Worm (Caenorhabditis elegans) whole organism, early embryonic: ENCODE results near the gene nlp-3.

Source experiments
- B0310.2 ChIP-seq: sonication (generic microtip); optimal IDR thresholded peaks from 2 replicates; lab custom pipeline; 2016; ENCODE audit warnings: mild to moderate bottlenecking, missing genetic modification characterization, missing compliant biosample characterization
- F13C5.2 ChIP-seq: sonication (generic microtip); optimal IDR thresholded peaks from 2 replicates; lab custom pipeline; 2017; ENCODE audit warnings: mild to moderate bottlenecking, missing genetic modification characterization, inconsistent platforms, missing compliant biosample characterization
- aly-1 ChIP-seq: sonication (generic microtip); optimal IDR thresholded peaks from 2 replicates; lab custom pipeline; 2016; ENCODE audit warnings: missing genetic modification characterization, missing compliant biosample characterization
- ama-1 ChIP-seq: fragments of 150-350 bp; optimal IDR thresholded peaks from 2 replicates; lab custom pipeline; 2014
- ceh-13 ChIP-seq: fragments of 200-800 bp; sonication (Bioruptor generic); optimal IDR thresholded peaks from 2 replicates; lab custom pipeline; 2018; ENCODE audit warnings: mild to moderate bottlenecking, missing genetic modification characterization, missing compliant biosample characterization
- ceh-36 ChIP-seq: sonication (generic microtip); optimal IDR thresholded peaks from 2 replicates; lab custom pipeline; 2016; ENCODE audit warnings: missing genetic modification characterization, inconsistent platforms, missing compliant biosample characterization
- ets-7 ChIP-seq: sonication (generic microtip); optimal IDR thresholded peaks from 2 replicates; lab custom pipeline; 2016; ENCODE audit warnings: missing genotype, missing genetic modification characterization, missing compliant biosample characterization
- flt-1 ChIP-seq: fragments of 200-800 bp; sonication (Bioruptor generic); IDR thresholded peaks from 2 replicates; pipeline ENCODE4 v1.3.6; 2022; ENCODE audit warnings: missing genetic modification characterization, missing compliant biosample characterization
- hmbx-1 ChIP-seq: sonication (generic microtip); optimal IDR thresholded peaks from 2 replicates; lab custom pipeline; 2016; ENCODE audit warnings: mild to moderate bottlenecking, missing genetic modification characterization, missing compliant biosample characterization
- hmg-4 ChIP-seq: fragments of 200-800 bp; sonication (Bioruptor generic); optimal IDR thresholded peaks from 2 replicates; lab custom pipeline; 2018; ENCODE audit warnings: mild to moderate bottlenecking, missing genetic modification characterization, missing compliant biosample characterization
- hnd-1 ChIP-seq: sonication (generic microtip); optimal IDR thresholded peaks from 2 replicates; lab custom pipeline; 2016; ENCODE audit warnings: missing genetic modification characterization, missing compliant biosample characterization
- pes-1 ChIP-seq: fragments of 200-800 bp; sonication (Bioruptor generic); IDR thresholded peaks from 2 replicates; pipeline ENCODE4 v1.3.6; 2022; ENCODE audit warnings: missing genetic modification reagents, missing genetic modification characterization, missing compliant biosample characterization
- scrt-1 ChIP-seq: fragments of 200-800 bp; sonication (Bioruptor generic); IDR thresholded peaks from 2 replicates; pipeline ENCODE4 v1.3.6; 2022; ENCODE audit warnings: missing genetic modification characterization, missing compliant biosample characterization
- sea-1 ChIP-seq: fragments of 200-800 bp; sonication (Bioruptor generic); conservative IDR thresholded peaks from 2 replicates; pipeline ENCODE4 v1.3.6; 2022; ENCODE audit warnings: missing genetic modification characterization, missing compliant biosample characterization
- tbx-11 ChIP-seq: fragments of 200-800 bp; sonication (Bioruptor generic); IDR thresholded peaks from 2 replicates; pipeline ENCODE4 v1.3.6; 2022; ENCODE audit warnings: missing genetic modification characterization, missing compliant biosample characterization
- tbx-37 ChIP-seq: fragments of 200-800 bp; sonication (Bioruptor generic); conservative IDR thresholded peaks from 2 replicates; pipeline ENCODE4 v1.3.6; 2022; ENCODE audit warnings: missing genetic modification reagents, missing genetic modification characterization, missing compliant biosample characterization
- tra-4 ChIP-seq: sonication (generic microtip); optimal IDR thresholded peaks from 2 replicates; lab custom pipeline; 2017; ENCODE audit warnings: missing genetic modification characterization, missing compliant biosample characterization

nlp-3 gene

DNA sequence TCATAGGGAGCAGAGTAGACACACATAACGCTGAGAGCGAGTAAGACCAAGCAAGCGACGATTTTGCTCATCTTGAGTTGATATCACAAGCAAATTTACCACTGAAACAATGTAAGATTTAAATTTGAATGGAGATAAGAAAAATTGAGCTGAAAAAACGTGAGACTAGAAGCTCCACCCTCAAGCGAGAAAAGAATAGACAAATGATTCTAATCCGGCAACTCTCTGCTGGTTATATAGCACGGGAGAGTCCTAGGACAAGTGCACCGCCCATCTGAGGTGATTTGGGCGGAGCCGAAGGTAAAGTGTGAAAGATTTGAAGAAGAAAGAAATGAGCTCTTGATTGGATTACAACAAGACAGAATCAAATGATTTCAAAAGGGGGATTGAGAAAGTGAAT is at the start of gene nlp-3:
Gene nlp-3 (minus strand): TSS at position 101 of the 400 bp plus-strand sequence.
- TF ChIP-seq pes-1 (GFP tag; lab: Robert Waterston, UW) = no peak
- no peak for TF ChIP-seq aly-1 (tag; lab: Kevin White, UChicago)
- no peak for TF ChIP-seq tra-4
- no peak for TF ChIP-seq ceh-13
- no peak for TF ChIP-seq hmg-4 (GFP tag; lab: Kevin White, UChicago)
- TF ChIP-seq F13C5.2 (tag; lab: Kevin White, UChicago) = no peak
- no peak for TF ChIP-seq B0310.2 (tag; lab: Kevin White, UChicago)
- TF ChIP-seq scrt-1 (GFP tag; lab: Robert Waterston, UW) = no peak
- TF ChIP-seq ets-7 (tag; lab: Kevin White, UChicago) = no peak

DNA sequence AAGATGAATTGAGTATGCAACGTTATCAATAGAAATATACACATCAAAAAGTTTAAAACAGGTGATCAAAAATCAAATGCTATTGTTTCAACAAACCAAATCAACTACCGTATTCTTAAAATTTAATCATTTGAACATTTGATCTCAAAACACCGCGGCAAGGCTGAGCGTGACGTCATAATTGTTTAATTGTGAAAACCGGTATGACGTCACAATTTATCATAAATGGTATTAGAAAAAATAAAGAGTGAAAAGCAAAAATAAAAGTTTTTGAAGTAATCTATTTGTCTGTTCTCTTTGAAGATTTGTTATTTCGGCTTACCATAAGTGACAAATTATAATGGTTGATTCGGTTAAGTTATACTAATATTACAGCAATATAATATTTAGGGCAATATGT is 49.5 kb upstream of the nlp-3 start:
- TF ChIP-seq sea-1 (GFP tag; lab: Robert Waterston, UW) = no peak
- no peak for TF ChIP-seq B0310.2 (tag; lab: Kevin White, UChicago)
- TF ChIP-seq tbx-11 = no peak
- TF ChIP-seq tra-4 = no peak
- TF ChIP-seq ama-1 (lab: Kevin White, UChicago) = no peak
- TF ChIP-seq pes-1 (GFP tag; lab: Robert Waterston, UW) = no peak
- TF ChIP-seq ceh-13 = no peak
- no peak for TF ChIP-seq ets-7 (tag; lab: Kevin White, UChicago)
- TF ChIP-seq ceh-36 (tag; lab: Kevin White, UChicago) = no peak
- TF ChIP-seq hnd-1 = no peak
- no peak for TF ChIP-seq scrt-1 (GFP tag; lab: Robert Waterston, UW)
- no peak for TF ChIP-seq tbx-37
- no peak for TF ChIP-seq F13C5.2 (tag; lab: Kevin White, UChicago)
- TF ChIP-seq hmbx-1 = no peak
- no peak for TF ChIP-seq hmg-4 (GFP tag; lab: Kevin White, UChicago)
- no peak for TF ChIP-seq aly-1 (tag; lab: Kevin White, UChicago)
- TF ChIP-seq flt-1 (GFP tag; lab: Robert Waterston, UW) = no peak

DNA sequence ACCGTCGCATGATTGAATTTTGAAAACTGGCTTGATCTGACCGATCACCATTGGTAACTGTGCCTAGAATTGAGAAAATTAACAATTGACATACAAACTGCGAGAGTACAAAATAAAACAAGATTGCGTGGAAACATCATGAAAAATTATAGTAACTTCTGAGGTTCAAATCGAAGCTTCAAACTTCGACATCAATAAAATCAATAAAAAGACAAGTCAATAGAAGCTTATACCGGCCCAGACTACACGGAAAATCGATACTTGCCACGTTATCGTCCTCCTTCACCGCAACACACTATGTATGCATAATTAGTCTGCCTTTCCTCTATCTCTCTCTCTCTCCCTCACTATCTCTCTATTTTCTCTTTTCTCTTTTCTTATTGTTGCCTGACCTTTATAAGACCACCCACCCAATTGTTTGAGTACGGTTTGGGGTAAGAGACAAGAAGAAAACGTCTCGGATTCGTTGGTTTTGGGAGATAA is 48.4 kb upstream of the nlp-3 start, which contains the start of gene skr-21:
Gene skr-21 (minus strand): TSS at position 51 of the 483 bp plus-strand sequence.
- TF ChIP-seq F13C5.2 (tag; lab: Kevin White, UChicago) = no peak
- no peak for TF ChIP-seq ets-7 (tag; lab: Kevin White, UChicago)
- TF ChIP-seq aly-1 (tag; lab: Kevin White, UChicago) = peak; percentile 28
- 0 out of 2 replicates have a peak, but pooled peaks have one; percentile 27 for TF ChIP-seq sea-1 (GFP tag; lab: Robert Waterston, UW)

DNA sequence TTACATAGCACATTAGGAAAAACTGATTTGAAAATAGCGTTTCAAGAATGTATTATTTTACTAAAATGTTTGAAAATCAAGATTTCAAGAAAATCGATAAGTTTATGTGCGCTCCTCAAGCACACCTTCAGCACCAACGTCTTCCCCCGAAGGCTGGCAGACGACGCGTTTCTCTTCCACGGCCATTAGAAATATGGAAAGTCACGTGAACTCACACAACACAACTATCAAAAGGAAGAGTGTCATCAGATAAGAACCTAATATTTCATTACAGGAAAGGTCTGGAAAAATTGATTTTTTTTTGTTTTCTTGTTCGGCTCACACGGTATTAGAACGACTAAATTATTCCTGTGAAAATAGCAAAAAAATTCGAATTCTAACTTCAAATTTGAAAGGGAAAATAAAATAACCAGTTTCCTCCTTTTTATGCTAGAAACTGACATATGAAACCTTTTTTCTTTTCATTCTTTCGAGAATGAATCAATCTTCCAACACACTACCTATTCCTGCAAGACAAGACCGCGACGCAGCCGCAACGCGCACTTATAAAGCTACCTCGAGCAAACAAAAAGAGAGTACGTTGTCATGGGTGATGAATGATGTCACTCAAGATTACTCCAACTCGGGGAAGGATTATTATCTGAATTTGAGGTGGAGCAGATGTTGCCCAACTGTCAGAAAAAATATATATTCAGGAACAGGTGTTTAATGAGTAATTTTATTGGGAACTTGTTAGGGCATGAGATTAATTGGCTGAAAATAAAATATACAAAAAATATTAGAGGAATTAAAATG is 47.1 kb upstream of the nlp-3 start:
- TF ChIP-seq ceh-36 (tag; lab: Kevin White, UChicago) (peak; percentile 5), B0310.2 (tag; lab: Kevin White, UChicago) (no peak)

DNA sequence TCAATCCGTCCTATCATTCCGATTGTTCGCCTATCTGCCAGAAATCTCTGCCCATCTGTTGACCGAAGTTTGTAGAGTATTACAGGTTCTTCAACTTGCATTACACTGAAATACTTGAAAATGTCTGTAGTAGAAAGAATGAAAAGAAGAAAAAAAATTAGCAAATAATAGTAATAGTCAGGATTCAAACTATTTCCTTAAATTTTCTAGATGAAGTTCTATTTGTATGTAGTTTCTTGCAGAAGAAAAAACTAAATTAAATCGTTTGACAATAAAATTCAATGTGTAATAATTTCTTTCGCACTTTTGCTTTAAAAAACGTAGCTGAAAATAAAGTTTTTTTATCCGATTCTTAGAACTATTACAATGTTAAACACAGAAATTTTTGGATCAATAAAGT is 46.4 kb upstream of the nlp-3 start, which contains the start of gene skr-19:
Gene skr-19 (minus strand): TSS at position 101 of the 400 bp plus-strand sequence.
- no peak for TF ChIP-seq tbx-37
- no peak for TF ChIP-seq hmg-4 (GFP tag; lab: Kevin White, UChicago)
- TF ChIP-seq aly-1 (tag; lab: Kevin White, UChicago) = no peak
- no peak for TF ChIP-seq ama-1 (lab: Kevin White, UChicago)
- TF ChIP-seq hnd-1 = no peak
- TF ChIP-seq tbx-11 = no peak
- no peak for TF ChIP-seq ets-7 (tag; lab: Kevin White, UChicago)
- no peak for TF ChIP-seq ceh-13
- no peak for TF ChIP-seq B0310.2 (tag; lab: Kevin White, UChicago)
- TF ChIP-seq ceh-36 (tag; lab: Kevin White, UChicago) = no peak
- no peak for TF ChIP-seq F13C5.2 (tag; lab: Kevin White, UChicago)
- TF ChIP-seq hmbx-1 = no peak
- no peak for TF ChIP-seq flt-1 (GFP tag; lab: Robert Waterston, UW)

DNA sequence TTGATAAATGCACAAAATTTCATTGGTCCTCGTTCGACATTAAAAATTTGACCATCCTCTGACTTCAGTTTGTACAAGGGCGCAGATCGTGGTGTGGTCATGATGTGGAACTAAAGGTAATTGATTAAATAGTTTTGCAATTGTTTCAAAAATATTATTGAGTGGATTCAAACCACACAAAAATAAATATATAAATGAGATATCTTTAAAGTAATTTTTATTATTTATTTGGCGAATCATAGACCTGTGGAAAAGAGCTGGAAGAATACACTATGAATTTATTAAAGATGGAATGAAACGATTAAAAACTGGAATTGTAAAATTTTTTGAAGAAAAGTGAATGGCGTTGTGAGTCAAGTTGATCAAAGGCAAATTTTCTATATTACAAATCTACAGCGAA is 45.2 kb upstream of the nlp-3 start, which contains the start of gene skr-20:
Gene skr-20 (minus strand): TSS at position 101 of the 400 bp plus-strand sequence.
- TF ChIP-seq ama-1 (lab: Kevin White, UChicago) (no peak), tbx-11 (no peak), ceh-13 (no peak), scrt-1 (GFP tag; lab: Robert Waterston, UW) (no peak), aly-1 (tag; lab: Kevin White, UChicago) (no peak), tbx-37 (no peak), flt-1 (GFP tag; lab: Robert Waterston, UW) (no peak), tra-4 (no peak), sea-1 (GFP tag; lab: Robert Waterston, UW) (no peak), ets-7 (tag; lab: Kevin White, UChicago) (no peak), B0310.2 (tag; lab: Kevin White, UChicago) (no peak), pes-1 (GFP tag; lab: Robert Waterston, UW) (no peak), hmbx-1 (no peak), hnd-1 (no peak), ceh-36 (tag; lab: Kevin White, UChicago) (no peak), hmg-4 (GFP tag; lab: Kevin White, UChicago) (no peak), F13C5.2 (tag; lab: Kevin White, UChicago) (no peak)

DNA sequence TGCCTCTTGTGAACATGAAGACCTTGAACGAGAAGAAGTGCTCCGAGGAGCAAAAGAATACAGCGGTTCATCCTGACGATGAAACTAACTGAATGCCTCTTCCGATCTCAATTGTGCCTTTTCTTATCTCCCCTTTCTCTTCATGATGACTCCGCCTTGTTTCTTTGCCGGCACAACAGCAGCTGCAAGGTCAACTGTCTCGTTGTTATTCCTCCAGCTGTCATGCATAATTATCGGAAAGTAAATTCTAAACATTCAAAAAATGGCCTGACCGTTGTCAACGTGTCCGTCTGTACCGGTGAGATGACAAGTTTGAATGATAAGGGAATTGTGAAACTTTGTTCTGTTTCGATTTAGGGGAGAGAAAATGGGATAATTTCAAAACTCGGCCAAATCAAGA is 43.1 kb upstream of the nlp-3 start, which contains the start of gene asp-4:
Gene asp-4 (minus strand): TSS at position 106 of the 400 bp plus-strand sequence.
- TF ChIP-seq ceh-36 (tag; lab: Kevin White, UChicago) (no peak), scrt-1 (GFP tag; lab: Robert Waterston, UW) (no peak), hnd-1 (no peak), sea-1 (GFP tag; lab: Robert Waterston, UW) (no peak), hmg-4 (GFP tag; lab: Kevin White, UChicago) (no peak), pes-1 (GFP tag; lab: Robert Waterston, UW) (no peak)
